Fruit fly (Drosophila melanogaster): Measurements from ENCODE around the gene cup.

Gene cup

dm6 chr2L:6676535-6676934, 13.1 kb downstream of the cup start, which contains the start of gene cort:
TSS of gene cort (minus strand) at chr2L:6676635.
- TF ChIP-seq Hr96 (GFP tag; optimal IDR thresholded peaks at IDR 0.05) = no peak
- no peak for TF ChIP-seq cic (GFP tag; optimal IDR thresholded peaks at IDR 0.05)
- TF ChIP-seq ovo (GFP tag; optimal IDR thresholded peaks at IDR 0.05) = peak; percentile 9

dm6 chr2L:6677453-6677852, 14.0 kb downstream of the cup start, which contains the start of gene Nse1:
TSS of gene Nse1 (minus strand) at chr2L:6677625.
- TF ChIP-seq bab1 (GFP tag; optimal IDR thresholded peaks at IDR 0.05) = peak; percentile 1
- TF ChIP-seq Hr96 (GFP tag; optimal IDR thresholded peaks at IDR 0.05) = no peak
- TF ChIP-seq kay (GFP tag; ENCODE audit: borderline replicate concordance) = no peak
- TF ChIP-seq ovo (GFP tag; optimal IDR thresholded peaks at IDR 0.05) = no peak
- no peak for TF ChIP-seq CG7101 (tag; optimal IDR thresholded peaks at IDR 0.05)
- TF ChIP-seq pad (GFP tag; optimal IDR thresholded peaks at IDR 0.05) = no peak
- no peak for TF ChIP-seq tj (GFP tag; optimal IDR thresholded peaks at IDR 0.05)

dm6 chr2L:6682909-6683308, 19.4 kb downstream of the cup start:
- TF ChIP-seq cnc (optimal IDR thresholded peaks at IDR 0.05) (peak in 1 of 2 experiments; percentile 38), tj (GFP tag; optimal IDR thresholded peaks at IDR 0.05) (peak; percentile 73), kay (GFP tag; ENCODE audit: borderline replicate concordance) (peak; percentile 81), Hr96 (GFP tag; optimal IDR thresholded peaks at IDR 0.05) (no peak), cic (GFP tag; optimal IDR thresholded peaks at IDR 0.05) (no peak)

- peak; percentile 59 for TF ChIP-seq CG1620 (GFP tag; optimal IDR thresholded peaks at IDR 0.05)
- TF ChIP-seq kay (GFP tag; ENCODE audit: borderline replicate concordance) = no peak
- TF ChIP-seq Clk (GFP tag; optimal IDR thresholded peaks at IDR 0.05) = peak; percentile 58
- TF ChIP-seq ovo (GFP tag; optimal IDR thresholded peaks at IDR 0.05) = peak; percentile 85
- peak; percentile 60 for TF ChIP-seq CG14711 (tag; optimal IDR thresholded peaks at IDR 0.05)
- peak; percentile 67 for TF ChIP-seq pad (GFP tag; optimal IDR thresholded peaks at IDR 0.05)
- no peak for TF ChIP-seq toe (GFP tag; optimal IDR thresholded peaks at IDR 0.05)
- TF ChIP-seq cnc (optimal IDR thresholded peaks at IDR 0.05) = no peak
- peak; percentile 34 for TF ChIP-seq cic (GFP tag; optimal IDR thresholded peaks at IDR 0.05)
- TF ChIP-seq Hr96 (GFP tag; optimal IDR thresholded peaks at IDR 0.05) = peak; percentile 73
- TF ChIP-seq CG11617 (GFP tag; optimal IDR thresholded peaks at IDR 0.05) = peak; percentile 83
- peak; percentile 68 for TF ChIP-seq CG7045 (GFP tag; optimal IDR thresholded peaks at IDR 0.05)
- peak; percentile 49 for TF ChIP-seq tj (GFP tag; optimal IDR thresholded peaks at IDR 0.05)
- peak; percentile 75 for TF ChIP-seq CG12768 (GFP tag; optimal IDR thresholded peaks at IDR 0.05)
- peak; percentile 48 for TF ChIP-seq Crg-1 (GFP tag; optimal IDR thresholded peaks at IDR 0.05)
- peak; percentile 73 for TF ChIP-seq CG7101 (tag; optimal IDR thresholded peaks at IDR 0.05)
- TF ChIP-seq Mnt (GFP tag; optimal IDR thresholded peaks at IDR 0.05) = peak; percentile 86
- peak; percentile 60 for TF ChIP-seq bab1 (GFP tag; optimal IDR thresholded peaks at IDR 0.05)
- TF ChIP-seq CG33017 (tag; optimal IDR thresholded peaks at IDR 0.05) = peak; percentile 46
- peak; percentile 81 for TF ChIP-seq CG5204 (GFP tag; optimal IDR thresholded peaks at IDR 0.05)
These were observed 20.8 kb downstream of the cup start, which contains the start of gene Nhe3 for dm6 chr2L:6683992-6684882. TSS of gene Nhe3 (minus strand) at chr2L:6684364.

dm6 chr2L:6686612-6687011, 23.1 kb downstream of the cup start, which contains the start of gene CG11327:
TSS of gene CG11327 (minus strand) at chr2L:6686712.
- TF ChIP-seq CG14711 (tag; optimal IDR thresholded peaks at IDR 0.05) (no peak), ovo (GFP tag; optimal IDR thresholded peaks at IDR 0.05) (no peak), CG11617 (GFP tag; optimal IDR thresholded peaks at IDR 0.05) (no peak), Crg-1 (GFP tag; optimal IDR thresholded peaks at IDR 0.05) (no peak), Mnt (GFP tag; optimal IDR thresholded peaks at IDR 0.05) (no peak), pad (GFP tag; optimal IDR thresholded peaks at IDR 0.05) (no peak), CG1620 (GFP tag; optimal IDR thresholded peaks at IDR 0.05) (no peak), cnc (optimal IDR thresholded peaks at IDR 0.05) (no peak)

- TF ChIP-seq cic (GFP tag; optimal IDR thresholded peaks at IDR 0.05) = no peak
- TF ChIP-seq Mnt (GFP tag; optimal IDR thresholded peaks at IDR 0.05) = no peak
- no peak for TF ChIP-seq CG5204 (GFP tag; optimal IDR thresholded peaks at IDR 0.05)
- TF ChIP-seq ovo (GFP tag; optimal IDR thresholded peaks at IDR 0.05) = no peak
- TF ChIP-seq Hr96 (GFP tag; optimal IDR thresholded peaks at IDR 0.05) = no peak
- no peak for TF ChIP-seq toe (GFP tag; optimal IDR thresholded peaks at IDR 0.05)
- TF ChIP-seq kay (GFP tag; ENCODE audit: borderline replicate concordance) = no peak
- TF ChIP-seq CG12768 (GFP tag; optimal IDR thresholded peaks at IDR 0.05) = no peak
- TF ChIP-seq tj (GFP tag; optimal IDR thresholded peaks at IDR 0.05) = no peak
- TF ChIP-seq Crg-1 (GFP tag; optimal IDR thresholded peaks at IDR 0.05) = no peak
- TF ChIP-seq bab1 (GFP tag; optimal IDR thresholded peaks at IDR 0.05) = no peak
- TF ChIP-seq CG7101 (tag; optimal IDR thresholded peaks at IDR 0.05) = no peak
- no peak for TF ChIP-seq CG7045 (GFP tag; optimal IDR thresholded peaks at IDR 0.05)
- TF ChIP-seq Clk (GFP tag; optimal IDR thresholded peaks at IDR 0.05) = no peak
- TF ChIP-seq CG1620 (GFP tag; optimal IDR thresholded peaks at IDR 0.05) = no peak
- no peak for TF ChIP-seq pad (GFP tag; optimal IDR thresholded peaks at IDR 0.05)
These were observed 28.6 kb downstream of the cup start for dm6 chr2L:6692048-6692447.

All from whole organism, adult.